Worm (Caenorhabditis elegans) whole organism, midembryonic: ENCODE data around the gene srg-16.
"Not testable (repeated sequence)": the region's sequence is repeated elsewhere in the genome, so short reads cannot be mapped to it uniquely, and the experiment has no call there.

Experiments
- T22C8.4 ChIP-seq: fragments of 200-800 bp; sonication (Bioruptor generic); IDR thresholded peaks from 2 replicates; pipeline ENCODE4 v1.3.6; 2022; ENCODE audit warnings: missing genetic modification characterization, missing compliant biosample characterization
- cog-1 ChIP-seq: sonication (generic microtip); optimal IDR thresholded peaks from 2 replicates; lab custom pipeline; 2016; ENCODE audit warnings: missing genetic modification characterization, missing compliant biosample characterization
- flt-1 ChIP-seq: fragments of 200-800 bp; sonication (Bioruptor generic); IDR thresholded peaks from 2 replicates; pipeline ENCODE4 v1.3.6; 2022; ENCODE audit warnings: missing genetic modification characterization, missing compliant biosample characterization
- klf-2 ChIP-seq: fragments of 200-800 bp; sonication (Bioruptor generic); conservative IDR thresholded peaks from 2 replicates; pipeline ENCODE4 v1.3.6; 2022; ENCODE audit warnings: missing genetic modification reagents, missing genetic modification characterization, missing compliant biosample characterization
- med-1 ChIP-seq: sonication (generic microtip); optimal IDR thresholded peaks from 2 replicates; lab custom pipeline; 2017; ENCODE audit warnings: missing genetic modification characterization, mild to moderate bottlenecking, missing compliant biosample characterization, antibody characterized with exemption, missing genetic modification reagents; ENCODE audit not compliant: insufficient read depth
- ref-1 ChIP-seq: fragments of 200-800 bp; sonication (Bioruptor generic); conservative IDR thresholded peaks from 2 replicates; pipeline ENCODE4 v1.3.6; 2022; ENCODE audit warnings: missing genetic modification reagents, missing genetic modification characterization, missing compliant biosample characterization
- tab-1 ChIP-seq: fragments of 200-800 bp; sonication (Bioruptor generic); IDR thresholded peaks from 2 replicates; pipeline ENCODE4 v1.3.6; 2022; ENCODE audit warnings: missing genetic modification characterization, missing compliant biosample characterization
- ztf-23 ChIP-seq: fragments of 200-800 bp; sonication (Bioruptor generic); IDR thresholded peaks from 2 replicates; pipeline ENCODE4 v1.3.6; 2022; ENCODE audit warnings: missing genetic modification reagents, missing genetic modification characterization, missing compliant biosample characterization
- ztf-29 ChIP-seq: fragments of 200-800 bp; sonication (Bioruptor generic); IDR thresholded peaks from 2 replicates; pipeline ENCODE4 v1.3.6; 2022; ENCODE audit warnings: missing genetic modification reagents, missing genetic modification characterization, missing compliant biosample characterization

The srg-16 gene

DNA sequence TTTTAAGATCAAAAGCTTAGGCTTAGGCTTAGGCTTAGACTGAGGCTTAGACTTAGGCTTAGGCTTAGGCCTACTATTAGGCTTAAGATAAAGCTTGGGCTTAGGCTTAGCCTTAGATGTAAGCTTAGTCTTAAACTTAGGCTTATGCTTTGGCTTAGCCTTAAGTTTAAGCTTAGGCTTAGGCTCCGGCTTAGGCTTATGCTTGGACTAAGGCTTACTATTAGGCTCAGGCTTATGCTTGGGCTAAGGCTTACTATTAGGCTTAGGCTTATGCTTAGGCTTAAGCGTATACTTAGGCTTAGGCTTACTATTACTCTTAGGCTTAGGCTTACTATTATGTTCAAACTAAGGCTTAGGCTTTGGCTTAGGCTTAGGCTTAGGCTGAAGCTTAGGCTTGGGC lies 30.2 kb upstream of the srg-16 start:
- TF ChIP-seq T22C8.4 (GFP tag; lab: Robert Waterston, UW) = no peak
- TF ChIP-seq cog-1 (tag; lab: Kevin White, UChicago) = no peak
- no peak for TF ChIP-seq ztf-23 (GFP tag; lab: Robert Waterston, UW)
- no peak for TF ChIP-seq med-1 (GFP tag; lab: Kevin White, UChicago)
- no peak for TF ChIP-seq flt-1 (GFP tag; lab: Robert Waterston, UW)
- TF ChIP-seq ztf-29 (GFP tag; lab: Robert Waterston, UW) = no peak
- no peak for TF ChIP-seq klf-2
- no peak for TF ChIP-seq ref-1 (GFP tag; lab: Robert Waterston, UW)
- TF ChIP-seq tab-1 (GFP tag; lab: Robert Waterston, UW) = no peak

DNA sequence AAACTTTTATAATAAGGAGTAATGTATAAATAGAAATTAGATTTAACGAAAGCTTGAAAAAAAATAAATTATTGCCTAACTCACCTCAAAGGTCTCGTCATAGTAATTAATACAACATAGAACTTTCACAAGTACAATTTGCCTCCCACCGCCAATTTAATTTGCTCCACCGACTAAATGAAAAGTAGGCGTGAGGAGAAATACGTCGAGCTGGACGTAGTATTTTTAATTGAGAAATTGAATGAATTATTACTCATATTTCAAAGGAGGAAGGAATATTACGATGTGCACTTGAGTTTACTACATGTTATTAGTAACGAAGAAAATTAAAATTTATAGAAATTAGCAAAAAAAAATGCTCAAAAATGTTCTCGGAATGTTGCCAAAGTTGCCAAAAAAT lies 28.5 kb upstream of the srg-16 start, which contains the start of gene Y57A10C.9:
Y57A10C.9 (minus strand) TSS at position 101 of the 400 bp plus-strand sequence.
- no peak for TF ChIP-seq med-1 (GFP tag; lab: Kevin White, UChicago)

DNA sequence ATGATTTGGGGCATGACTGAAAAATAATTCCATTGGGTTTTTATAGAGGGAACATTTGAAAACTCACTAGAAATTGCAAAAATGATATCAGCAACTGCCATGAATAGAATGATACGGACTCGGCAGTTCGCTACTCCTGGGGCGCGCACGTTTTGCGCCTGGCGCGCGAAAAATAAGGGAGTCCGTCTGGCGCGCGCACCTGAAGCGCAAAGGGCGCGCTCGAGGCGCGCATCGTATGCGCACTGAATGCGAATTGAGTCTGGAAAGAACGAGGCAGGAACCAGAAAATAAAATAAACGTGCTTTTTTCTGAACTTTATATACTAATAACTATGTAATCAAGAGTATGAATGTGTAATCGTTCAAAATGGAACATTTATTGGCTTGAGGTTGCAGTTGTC lies 25.8 kb upstream of the srg-16 start, which contains the start of gene Y57A10C.10:
Y57A10C.10 (minus strand) TSS at position 101 of the 400 bp plus-strand sequence.
- not testable (repeated sequence) for TF ChIP-seq flt-1 (GFP tag; lab: Robert Waterston, UW); med-1 (GFP tag; lab: Kevin White, UChicago); tab-1 (GFP tag; lab: Robert Waterston, UW)

DNA sequence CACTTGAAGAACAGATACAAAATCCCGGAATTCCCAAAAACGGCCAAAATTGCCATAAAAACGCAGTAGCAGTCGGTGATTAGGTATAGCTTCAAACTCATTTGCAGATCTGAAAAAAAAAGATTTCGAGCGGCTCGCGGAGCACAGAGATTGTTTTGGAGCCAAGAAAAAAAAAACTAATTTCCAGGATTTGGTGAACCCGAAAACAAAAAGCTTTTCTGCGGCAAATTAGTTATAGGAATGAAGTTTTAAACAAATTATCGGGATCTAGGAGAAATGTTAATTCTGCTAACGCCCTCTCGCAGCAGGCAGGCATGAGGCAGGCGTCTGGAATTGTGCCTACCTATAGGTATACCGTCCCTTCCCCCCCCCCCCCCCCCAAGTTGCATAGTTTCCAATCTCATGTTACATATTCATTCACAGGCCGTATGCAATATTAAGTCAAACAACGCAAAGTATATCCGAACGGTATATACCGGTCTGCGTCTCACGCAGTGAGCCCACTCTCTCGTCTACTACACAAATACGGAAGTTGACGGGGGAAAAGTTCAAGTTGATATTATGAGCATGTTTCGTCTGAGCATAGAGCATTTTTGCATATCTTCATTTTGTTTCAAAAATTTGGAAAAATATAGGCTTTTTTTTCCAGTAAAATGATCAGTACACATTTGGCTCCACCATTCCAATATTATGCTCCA lies 22.1 kb upstream of the srg-16 start, which contains the start of the genes W05H5.1 and pitr-6:
W05H5.1 (minus strand) TSS at position 101 of the 698 bp plus-strand sequence.
pitr-6 (plus strand) TSS at position 648 of the 698 bp plus-strand sequence.
- TF ChIP-seq ztf-23 (GFP tag; lab: Robert Waterston, UW) (no peak), cog-1 (tag; lab: Kevin White, UChicago) (no peak), T22C8.4 (GFP tag; lab: Robert Waterston, UW) (no peak), ztf-29 (GFP tag; lab: Robert Waterston, UW) (no peak), klf-2 (no peak), ref-1 (GFP tag; lab: Robert Waterston, UW) (no peak), tab-1 (GFP tag; lab: Robert Waterston, UW) (no peak), med-1 (GFP tag; lab: Kevin White, UChicago) (no peak), flt-1 (GFP tag; lab: Robert Waterston, UW) (no peak)

DNA sequence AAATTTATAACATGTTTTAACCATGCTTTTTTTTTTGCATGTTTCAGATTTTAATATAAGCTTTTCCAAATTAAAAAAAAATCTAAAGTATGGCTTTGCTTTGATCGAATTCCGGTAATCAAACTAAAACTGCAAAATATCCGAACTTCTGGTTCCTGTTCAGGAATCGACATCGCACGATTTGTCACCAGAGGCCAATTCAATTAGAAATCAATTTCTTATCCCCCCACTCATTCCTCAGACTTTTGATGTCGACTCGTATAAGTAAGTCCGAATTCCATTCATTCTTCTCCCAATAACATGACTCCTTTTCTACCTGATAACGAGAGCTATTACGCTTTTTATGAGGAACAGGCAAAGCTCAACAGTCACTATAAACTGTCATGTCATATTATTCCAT lies 18.7 kb upstream of the srg-16 start, which contains the start of gene srh-27:
srh-27 (plus strand) TSS at position 301 of the 400 bp plus-strand sequence.
- TF ChIP-seq tab-1 (GFP tag; lab: Robert Waterston, UW) = no peak
- no peak for TF ChIP-seq med-1 (GFP tag; lab: Kevin White, UChicago)
- no peak for TF ChIP-seq cog-1 (tag; lab: Kevin White, UChicago)
- no peak for TF ChIP-seq T22C8.4 (GFP tag; lab: Robert Waterston, UW)
- TF ChIP-seq ztf-29 (GFP tag; lab: Robert Waterston, UW) = no peak
- no peak for TF ChIP-seq flt-1 (GFP tag; lab: Robert Waterston, UW)
- no peak for TF ChIP-seq klf-2
- TF ChIP-seq ztf-23 (GFP tag; lab: Robert Waterston, UW) = no peak

DNA sequence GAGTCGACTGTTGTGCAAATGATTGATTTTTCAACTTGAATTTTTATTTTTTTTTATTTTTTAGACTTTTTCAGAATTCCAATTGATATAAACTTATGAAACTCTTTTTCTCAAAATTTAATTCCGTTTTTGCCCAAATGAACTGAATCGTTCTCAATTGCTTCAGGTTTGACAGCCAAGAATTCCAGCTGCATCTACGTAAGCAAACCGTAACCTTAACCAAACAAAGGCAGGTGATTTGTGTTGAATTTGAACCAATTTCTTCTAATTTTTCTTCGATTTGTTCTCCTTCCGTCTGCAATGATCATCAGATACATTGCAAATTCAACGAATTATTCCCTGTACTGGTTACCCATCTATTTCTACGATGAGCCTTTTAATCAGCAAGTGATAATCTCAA lies 17.1 kb upstream of the srg-16 start, which contains the start of gene sre-34:
sre-34 (plus strand) TSS at position 301 of the 400 bp plus-strand sequence.
- TF ChIP-seq med-1 (GFP tag; lab: Kevin White, UChicago) (no peak), ztf-29 (GFP tag; lab: Robert Waterston, UW) (no peak), ztf-23 (GFP tag; lab: Robert Waterston, UW) (no peak), ref-1 (GFP tag; lab: Robert Waterston, UW) (no peak), klf-2 (no peak), T22C8.4 (GFP tag; lab: Robert Waterston, UW) (no peak), flt-1 (GFP tag; lab: Robert Waterston, UW) (no peak), cog-1 (tag; lab: Kevin White, UChicago) (no peak), tab-1 (GFP tag; lab: Robert Waterston, UW) (no peak)

DNA sequence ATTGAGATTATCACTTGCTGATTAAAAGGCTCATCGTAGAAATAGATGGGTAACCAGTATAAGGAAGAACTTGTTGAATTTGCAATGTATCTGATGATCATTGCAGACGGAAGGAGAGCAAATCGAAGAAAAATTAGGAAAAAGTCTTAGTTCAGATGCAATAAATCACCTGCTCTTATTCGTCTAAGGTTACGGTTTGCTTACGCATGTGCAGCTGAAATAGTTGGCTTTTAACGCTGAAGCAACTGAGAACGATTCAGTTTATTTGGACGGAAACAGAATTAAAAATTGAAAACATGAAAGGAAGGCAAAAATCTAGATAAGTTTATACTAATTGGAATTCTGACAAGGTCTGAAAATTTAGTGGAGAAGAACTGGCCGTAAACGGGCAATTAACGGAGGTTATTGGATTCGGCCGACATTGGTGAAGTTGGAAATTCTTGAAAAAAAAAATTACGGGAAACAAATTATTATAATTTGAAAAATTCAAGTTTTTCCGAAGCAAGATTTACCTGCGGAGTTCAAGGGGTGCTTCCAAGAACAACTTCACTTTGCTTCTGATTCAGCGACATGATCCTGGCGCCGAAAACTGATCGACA lies 14.1 kb upstream of the srg-16 start, which contains the start of the genes sre-35 and sre-33:
sre-35 (minus strand) TSS at position 101 of the 599 bp plus-strand sequence.
sre-33 (plus strand) TSS at position 549 of the 599 bp plus-strand sequence.
- TF ChIP-seq med-1 (GFP tag; lab: Kevin White, UChicago) (no peak), tab-1 (GFP tag; lab: Robert Waterston, UW) (no peak), flt-1 (GFP tag; lab: Robert Waterston, UW) (no peak), klf-2 (no peak), T22C8.4 (GFP tag; lab: Robert Waterston, UW) (no peak), ztf-29 (GFP tag; lab: Robert Waterston, UW) (no peak)

DNA sequence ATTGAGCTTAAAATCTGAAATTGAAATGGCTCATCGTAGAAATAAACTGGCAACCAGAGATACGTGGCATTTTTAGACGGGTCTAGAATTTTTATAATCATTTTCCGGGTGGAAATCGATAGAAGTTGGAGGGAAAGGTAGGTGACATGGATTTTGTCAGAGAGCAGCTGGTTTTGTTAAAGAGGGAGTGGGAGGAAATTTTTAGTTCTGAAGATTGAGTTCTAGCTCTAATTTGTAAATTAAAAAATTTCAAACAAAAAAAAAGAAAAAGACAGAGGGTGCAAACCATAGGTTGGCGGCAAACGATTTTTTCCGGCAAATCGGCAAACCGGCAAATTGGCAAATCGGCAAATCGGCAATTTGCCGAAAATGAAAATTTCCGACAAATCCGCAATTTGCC lies 10.3 kb upstream of the srg-16 start, which contains the start of gene sre-32:
sre-32 (minus strand) TSS at position 101 of the 400 bp plus-strand sequence.
- no peak for TF ChIP-seq ztf-23 (GFP tag; lab: Robert Waterston, UW)
- TF ChIP-seq tab-1 (GFP tag; lab: Robert Waterston, UW) = 0 out of 2 replicates have a peak, but pooled peaks have one; percentile 42
- no peak for TF ChIP-seq med-1 (GFP tag; lab: Kevin White, UChicago)
- no peak for TF ChIP-seq T22C8.4 (GFP tag; lab: Robert Waterston, UW)

DNA sequence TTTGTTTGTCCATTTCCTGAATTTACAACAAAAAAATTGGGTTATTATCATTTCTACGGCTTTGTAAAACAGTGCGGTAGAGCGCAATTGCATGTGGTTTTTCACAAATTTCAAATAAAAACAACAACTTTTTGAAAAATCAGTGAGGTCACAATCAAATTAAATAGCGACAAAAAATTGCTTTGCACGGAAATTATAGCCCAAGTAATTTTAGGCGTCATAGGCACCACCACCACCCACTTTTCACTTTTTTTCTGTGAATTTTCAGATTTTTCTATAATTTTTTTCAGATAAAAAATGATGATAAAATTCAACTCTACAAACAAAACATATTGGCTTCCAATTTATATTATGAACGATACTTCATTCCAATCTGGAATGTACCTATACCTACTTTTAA lies 9.7 kb upstream of the srg-16 start, which contains the start of gene sre-38:
sre-38 (plus strand) TSS at position 301 of the 400 bp plus-strand sequence.
- TF ChIP-seq T22C8.4 (GFP tag; lab: Robert Waterston, UW) (no peak), tab-1 (GFP tag; lab: Robert Waterston, UW) (no peak), ztf-29 (GFP tag; lab: Robert Waterston, UW) (no peak), klf-2 (no peak), ref-1 (GFP tag; lab: Robert Waterston, UW) (no peak), ztf-23 (GFP tag; lab: Robert Waterston, UW) (no peak), med-1 (GFP tag; lab: Kevin White, UChicago) (no peak), flt-1 (GFP tag; lab: Robert Waterston, UW) (no peak), cog-1 (tag; lab: Kevin White, UChicago) (no peak)
